Fruit fly (Drosophila melanogaster): ENCODE results near the gene Set8.

Gene Set8

DNA sequence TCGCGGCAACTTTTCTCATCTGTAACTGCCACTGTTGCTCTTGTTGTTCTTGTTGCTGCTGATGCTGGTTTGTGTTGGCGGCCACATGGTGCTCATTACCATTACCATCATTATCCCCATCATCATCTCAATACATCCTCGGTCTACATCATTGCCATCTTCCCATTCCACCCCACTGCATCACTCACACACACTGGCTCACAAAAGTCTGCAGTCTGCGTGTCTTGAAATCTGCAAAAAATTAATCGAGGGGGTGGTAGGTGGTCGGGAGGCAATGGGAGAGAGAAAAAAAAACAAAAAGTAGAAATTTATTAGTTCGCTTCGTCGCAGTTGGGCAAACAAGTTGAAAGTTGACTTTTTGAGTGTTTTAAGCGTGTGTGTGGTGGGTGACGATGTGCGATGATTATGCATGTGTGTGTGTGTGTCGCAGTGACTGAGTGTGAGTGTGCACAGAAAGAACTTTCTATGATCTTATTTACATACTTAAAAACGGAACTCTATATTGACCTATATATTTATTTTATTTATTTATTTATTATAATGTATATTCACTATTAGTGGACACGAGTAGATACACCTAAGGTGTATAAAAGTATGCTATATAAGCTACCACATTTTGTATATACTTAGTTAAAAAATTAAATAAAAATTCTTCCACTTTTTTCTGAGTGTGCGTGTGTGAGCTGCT lies 36.4 kb upstream of the Set8 start (continued):
- TF ChIP-seq CG34224 (GFP tag; IDR thresholded peaks at IDR 0.05; ENCODE audit: partially characterized antibody) (no peak), zf30C (GFP tag; optimal IDR thresholded peaks at IDR 0.05) (peak; percentile 55), disco-r (GFP tag; optimal IDR thresholded peaks at IDR 0.05) (no peak), gt (GFP tag; IDR thresholded peaks at IDR 0.05) (no peak), tin (GFP tag; optimal IDR thresholded peaks at IDR 0.05) (no peak), gsb-n (tag; optimal IDR thresholded peaks at IDR 0.05) (peak; percentile 22), Dbx (GFP tag; IDR thresholded peaks at IDR 0.05) (no peak), Hr78 (GFP tag; optimal IDR thresholded peaks at IDR 0.05) (no peak), HmgZ (tag; optimal IDR thresholded peaks at IDR 0.05) (no peak), CG32767 (GFP tag; IDR thresholded peaks at IDR 0.05) (no peak), pita (GFP tag; optimal IDR thresholded peaks at IDR 0.05) (no peak), Rx (GFP tag; IDR thresholded peaks at IDR 0.05) (no peak), bab2 (GFP tag; optimal IDR thresholded peaks at IDR 0.05) (no peak), Meics (GFP tag; optimal IDR thresholded peaks at IDR 0.05) (peak; percentile 25), HLH54F (GFP tag; optimal IDR thresholded peaks at IDR 0.05) (no peak), CG12236 (GFP tag; optimal IDR thresholded peaks at IDR 0.05) (no peak), Taf1 (GFP tag; IDR thresholded peaks at IDR 0.05) (no peak), gro (GFP tag; optimal IDR thresholded peaks at IDR 0.05) (no peak), CG2202 (tag; optimal IDR thresholded peaks at IDR 0.05) (no peak), ara (GFP tag; IDR thresholded peaks at IDR 0.05) (no peak), kah (GFP tag; optimal IDR thresholded peaks at IDR 0.05) (no peak), CG33213 (GFP tag; optimal IDR thresholded peaks at IDR 0.05) (no peak), aop (GFP tag; IDR thresholded peaks at IDR 0.05) (no peak), CG8478 (optimal IDR thresholded peaks at IDR 0.05) (no peak), CG17328 (GFP tag; IDR thresholded peaks at IDR 0.05) (0 out of 2 replicates have a peak, but pooled peaks have one; percentile 29), NfI (GFP tag; optimal IDR thresholded peaks at IDR 0.05) (no peak), CG3281 (GFP tag; optimal IDR thresholded peaks at IDR 0.05) (peak; percentile 50), p53 (GFP tag; optimal IDR thresholded peaks at IDR 0.05) (no peak), salm (tag; optimal IDR thresholded peaks at IDR 0.05) (no peak), Gsc (GFP tag; IDR thresholded peaks at IDR 0.05) (no peak), crol (GFP tag; IDR thresholded peaks at IDR 0.05) (no peak), Bgb (GFP tag; IDR thresholded peaks at IDR 0.05; ENCODE audit: partially characterized antibody) (no peak), CG17186 (GFP tag; optimal IDR thresholded peaks at IDR 0.05) (no peak), dati (GFP tag; IDR thresholded peaks at IDR 0.05) (no peak), CG18476 (GFP tag; optimal IDR thresholded peaks at IDR 0.05) (no peak), Ets97D (GFP tag; optimal IDR thresholded peaks at IDR 0.05) (no peak), CG6791 (GFP tag; IDR thresholded peaks at IDR 0.05; ENCODE audit: partially characterized antibody) (no peak), repo (GFP tag; optimal IDR thresholded peaks at IDR 0.05) (no peak), bigmax (GFP tag; optimal IDR thresholded peaks at IDR 0.05) (no peak), sqz (GFP tag; optimal IDR thresholded peaks at IDR 0.05) (no peak), bowl (GFP tag; IDR thresholded peaks at IDR 0.05) (no peak), sens (GFP tag) (no peak), CG14014 (GFP tag; IDR thresholded peaks at IDR 0.05) (no peak), CG9797 (GFP tag; optimal IDR thresholded peaks at IDR 0.05) (no peak), CG34422 (GFP tag; IDR thresholded peaks at IDR 0.05) (no peak), fd96Cb (tag; optimal IDR thresholded peaks at IDR 0.05) (no peak), CG5953 (GFP tag; IDR thresholded peaks at IDR 0.05) (no peak), seq (GFP tag; IDR thresholded peaks at IDR 0.05) (no peak), CG17385 (GFP tag; optimal IDR thresholded peaks at IDR 0.05) (no peak), sens-2 (GFP tag; IDR thresholded peaks at IDR 0.05) (no peak), CG1529 (GFP tag; optimal IDR thresholded peaks at IDR 0.05) (no peak), mirr (GFP tag; optimal IDR thresholded peaks at IDR 0.05) (no peak)

Data from whole organism, embryonic.